Fruit fly (Drosophila melanogaster) Kc167 (cell line): ENCODE measurements around the gene KrT95D.

ENCODE experiments used
- insv ChIP-seq: fragments of >200 bp; optimal IDR thresholded peaks from 3 replicates; lab custom pipeline; 2018; ENCODE audit warnings: missing external identifiers
- psq ChIP-seq: fragments of >200 bp; optimal IDR thresholded peaks from 2 replicates; lab custom pipeline; 2017; ENCODE audit warnings: missing external identifiers
- ttk ChIP-seq: sonication (Bioruptor generic); optimal IDR thresholded peaks from 2 replicates; lab custom pipeline; 2017; ENCODE audit warnings: missing external identifiers

dm6 chr3R:24057188-24057587 lies 25.6 kb upstream of the KrT95D start, which contains the start of gene Hsp68:
- TF ChIP-seq insv (lab: Kevin White, UChicago) (no peak), ttk (no peak), psq (lab: Kevin White, UChicago) (no peak)
